Worm (Caenorhabditis elegans) whole organism, L1 larva: ENCODE results near the gene fbxc-50.

Experiments
- F16B12.6 ChIP-seq: fragments of 150-350 bp; optimal IDR thresholded peaks from 2 replicates; lab custom pipeline; 2014; ENCODE audit warnings: missing biosample characterization, missing genetic modification characterization
- dpl-1 ChIP-seq, 3 experiments: fragments of 150-350 bp in 2 of 3; sonication (generic microtip) in 1 of 3; optimal IDR thresholded peaks; 2 replicates each; lab custom pipeline; 2014 to 2017; ENCODE audit warnings: missing biosample characterization in 3 of 3, missing genetic modification characterization in 3 of 3, missing genetic modification reagents in 3 of 3
- elt-3 ChIP-seq, 6 experiments: fragments of 150-350 bp in 1 of 6; sonication (generic microtip); optimal IDR thresholded peaks; 2 replicates each; lab custom pipeline; 2017 to 2018; ENCODE audit warnings: missing biosample characterization in 6 of 6, missing genetic modification characterization in 6 of 6, inconsistent platforms in 1 of 6
- fkh-10 ChIP-seq: sonication (generic microtip); optimal IDR thresholded peaks from 2 replicates; lab custom pipeline; 2017; ENCODE audit warnings: missing biosample characterization, missing genetic modification reagents, missing genetic modification characterization
- hlh-17 ChIP-seq: fragments of 200-800 bp; sonication (Bioruptor generic); optimal IDR thresholded peaks from 2 replicates; lab custom pipeline; 2018; ENCODE audit warnings: missing genetic modification characterization, mild to moderate bottlenecking, missing compliant biosample characterization, moderate library complexity, borderline replicate concordance
- lir-3 ChIP-seq: sonication (generic microtip); optimal IDR thresholded peaks from 2 replicates; lab custom pipeline; 2016; ENCODE audit warnings: mild to moderate bottlenecking, missing genetic modification characterization, moderate library complexity, missing compliant biosample characterization; ENCODE audit not compliant: poor library complexity
- mdl-1 ChIP-seq, 2 experiments: fragments of 150-350 bp; optimal IDR thresholded peaks; 2 replicates each; lab custom pipeline; 2014 to 2017; ENCODE audit warnings: missing biosample characterization in 2 of 2, missing genetic modification characterization in 2 of 2, inconsistent platforms in 1 of 2
- nhr-12 ChIP-seq: sonication (generic microtip); optimal IDR thresholded peaks from 2 replicates; lab custom pipeline; 2017; ENCODE audit warnings: missing biosample characterization, missing genetic modification characterization
- pqm-1 ChIP-seq: sonication (generic microtip); optimal IDR thresholded peaks from 3 replicates; lab custom pipeline; 2017; ENCODE audit warnings: missing biosample characterization, missing genetic modification characterization
- skn-1 ChIP-seq: fragments of 150-350 bp; optimal IDR thresholded peaks from 2 replicates; lab custom pipeline; 2014; ENCODE audit warnings: missing biosample characterization, missing genetic modification characterization
- sox-4 ChIP-seq: sonication (generic microtip); optimal IDR thresholded peaks from 2 replicates; lab custom pipeline; 2016; ENCODE audit warnings: missing genetic modification characterization, missing compliant biosample characterization
- sptf-1 ChIP-seq: fragments of 150-350 bp; optimal IDR thresholded peaks from 2 replicates; lab custom pipeline; 2014; ENCODE audit warnings: missing biosample characterization, missing genetic modification characterization
- tbx-2 ChIP-seq: sonication (generic microtip); optimal IDR thresholded peaks from 2 replicates; lab custom pipeline; 2016; ENCODE audit warnings: missing genetic modification characterization, missing compliant biosample characterization
- unc-62 ChIP-seq: fragments of 150-350 bp; optimal IDR thresholded peaks from 2 replicates; lab custom pipeline; 2014; ENCODE audit warnings: missing biosample characterization, missing genetic modification reagents, missing genetic modification characterization

- TF ChIP-seq pqm-1 (no peak), skn-1 (no peak), unc-62 (no peak), sptf-1 (tag; lab: Kevin White, UChicago) (no peak), nhr-12 (tag; lab: Kevin White, UChicago) (no peak), F16B12.6 (tag; lab: Kevin White, UChicago) (no peak), tbx-2 (tag; lab: Kevin White, UChicago) (no peak), mdl-1 (tag; optimal IDR thresholded peaks at IDR 0.05; lab: Kevin White, UChicago) (no peak), lir-3 (tag; lab: Kevin White, UChicago) (no peak), fkh-10 (GFP tag; lab: Kevin White, UChicago) (no peak), dpl-1 (GFP tag; optimal IDR thresholded peaks at IDR 0.05; lab: Kevin White, UChicago) (no peak), hlh-17 (GFP tag; lab: Kevin White, UChicago) (no peak), sox-4 (no peak), elt-3 (tag; optimal IDR thresholded peaks at IDR 0.05; lab: Kevin White, UChicago) (no peak)
Measured at ce11 chrII:3196966-3197365, 51.0 kb downstream of the fbxc-50 start, which contains the start of gene gcy-15.
